Worm (Caenorhabditis elegans) whole organism, young adult: ENCODE measurements around the gene mbk-2.

ENCODE experiments used
- B0019.2 ChIP-seq: fragments of 200-800 bp; sonication (Bioruptor generic); conservative IDR thresholded peaks from 2 replicates; pipeline ENCODE4 v1.3.6; 2022; ENCODE audit warnings: missing genetic modification reagents, missing genetic modification characterization, missing compliant biosample characterization
- B0336.3 ChIP-seq: fragments of 200-800 bp; sonication (Bioruptor generic); IDR thresholded peaks from 2 replicates; pipeline ENCODE4 v1.3.6; 2022; ENCODE audit warnings: missing genetic modification characterization, missing compliant biosample characterization
- C17E4.6 ChIP-seq: fragments of 200-800 bp; sonication (Bioruptor generic); IDR thresholded peaks from 2 replicates; pipeline ENCODE4 v1.3.6; 2022; ENCODE audit warnings: missing genetic modification reagents, missing genetic modification characterization, missing compliant biosample characterization
- F22D6.2 ChIP-seq: sonication (generic microtip); optimal IDR thresholded peaks from 2 replicates; lab custom pipeline; 2016; ENCODE audit warnings: mild to moderate bottlenecking, missing genetic modification characterization, missing compliant biosample characterization
- F23B12.7 ChIP-seq: sonication (generic microtip); optimal IDR thresholded peaks from 2 replicates; lab custom pipeline; 2017; ENCODE audit warnings: missing genetic modification characterization, mild to moderate bottlenecking, missing compliant biosample characterization, antibody characterized with exemption, moderate library complexity; ENCODE audit not compliant: insufficient read depth
- F33H1.4 ChIP-seq: fragments of 200-800 bp; sonication (Bioruptor generic); IDR thresholded peaks from 2 replicates; pipeline ENCODE4 v1.3.6; 2022; ENCODE audit warnings: missing genetic modification reagents, missing genetic modification characterization, missing compliant biosample characterization
- F57C9.4 ChIP-seq: sonication (generic microtip); optimal IDR thresholded peaks from 2 replicates; lab custom pipeline; 2017; ENCODE audit warnings: mild to moderate bottlenecking, missing genetic modification characterization, missing compliant biosample characterization
- T07F8.4 ChIP-seq: sonication (generic microtip); optimal IDR thresholded peaks from 2 replicates; lab custom pipeline; 2016; ENCODE audit warnings: mild to moderate bottlenecking, missing genetic modification characterization, moderate library complexity, missing compliant biosample characterization
- T26A5.8 ChIP-seq: sonication (generic microtip); optimal IDR thresholded peaks from 2 replicates; lab custom pipeline; 2016; ENCODE audit warnings: missing genetic modification characterization, missing compliant biosample characterization
- Y67H2A.10 ChIP-seq: fragments of 200-800 bp; sonication (Bioruptor generic); conservative IDR thresholded peaks from 2 replicates; pipeline ENCODE4 v1.3.6; 2022; ENCODE audit warnings: missing genetic modification reagents, missing genetic modification characterization, missing compliant biosample characterization
- ama-1 ChIP-seq, 3 experiments: fragments of 150-350 bp in 1 of 3; sonication (generic microtip) in 2 of 3; optimal IDR thresholded peaks; 2 replicates each; lab custom pipeline; 2014 to 2018; ENCODE audit warnings: missing biosample characterization in 2 of 3, missing genetic modification characterization in 2 of 3, missing genetic modification reagents in 2 of 3
- bed-1 ChIP-seq: fragments of 200-800 bp; sonication (Bioruptor generic); IDR thresholded peaks from 2 replicates; pipeline ENCODE4 v1.3.6; 2022; ENCODE audit warnings: missing genetic modification reagents, missing genetic modification characterization, missing compliant biosample characterization
- bed-2 ChIP-seq: fragments of 200-800 bp; sonication (Bioruptor generic); IDR thresholded peaks from 2 replicates; pipeline ENCODE4 v1.3.6; 2022; ENCODE audit warnings: missing genetic modification reagents, missing genetic modification characterization, missing compliant biosample characterization
- ccch-3 ChIP-seq: fragments of 200-800 bp; sonication (Bioruptor generic); optimal IDR thresholded peaks from 2 replicates; lab custom pipeline; 2018; ENCODE audit warnings: mild to moderate bottlenecking, missing genetic modification characterization, missing compliant biosample characterization
- cebp-2 ChIP-seq: fragments of 200-800 bp; sonication (Bioruptor generic); IDR thresholded peaks from 2 replicates; pipeline ENCODE4 v1.3.6; 2022; ENCODE audit warnings: missing genetic modification characterization, missing compliant biosample characterization
- die-1 ChIP-seq: sonication (generic microtip); optimal IDR thresholded peaks from 2 replicates; lab custom pipeline; 2016; ENCODE audit warnings: missing genotype, mild to moderate bottlenecking, missing genetic modification characterization, missing compliant biosample characterization
- dpff-1 ChIP-seq: sonication (generic microtip); optimal IDR thresholded peaks from 2 replicates; lab custom pipeline; 2017; ENCODE audit warnings: mild to moderate bottlenecking, missing genetic modification characterization, missing compliant biosample characterization
- egrh-3 ChIP-seq: fragments of 200-800 bp; sonication (Bioruptor generic); IDR thresholded peaks from 2 replicates; pipeline ENCODE4 v1.3.6; 2022; ENCODE audit warnings: missing genetic modification reagents, missing genetic modification characterization, missing compliant biosample characterization
- him-1 ChIP-seq: sonication (generic microtip); optimal IDR thresholded peaks from 2 replicates; lab custom pipeline; 2016; ENCODE audit warnings: missing genotype, missing genetic modification reagents, missing genetic modification characterization, missing compliant biosample characterization
- hrde-1 ChIP-seq: sonication (generic microtip); optimal IDR thresholded peaks from 2 replicates; lab custom pipeline; 2016; ENCODE audit warnings: missing genetic modification characterization, mild to moderate bottlenecking, missing compliant biosample characterization, moderate library complexity, missing genotype, missing genetic modification reagents, borderline replicate concordance
- lag-1 ChIP-seq: fragments of 200-800 bp; sonication (Bioruptor generic); IDR thresholded peaks from 2 replicates; pipeline ENCODE4 v1.3.6; 2022; ENCODE audit warnings: missing genetic modification reagents, missing genetic modification characterization, missing compliant biosample characterization
- lin-26 ChIP-seq: fragments of 200-800 bp; sonication (Bioruptor generic); IDR thresholded peaks from 2 replicates; pipeline ENCODE4 v1.3.6; 2022; ENCODE audit warnings: missing genetic modification reagents, missing genetic modification characterization, missing compliant biosample characterization
- lin-40 ChIP-seq: sonication (generic microtip); optimal IDR thresholded peaks from 2 replicates; lab custom pipeline; 2016; ENCODE audit warnings: missing genetic modification characterization, mild to moderate bottlenecking, missing compliant biosample characterization, missing genotype, missing genetic modification reagents
- mel-28 ChIP-seq: sonication (generic microtip); optimal IDR thresholded peaks from 2 replicates; lab custom pipeline; 2016; ENCODE audit warnings: borderline replicate concordance, mild to moderate bottlenecking, missing genetic modification characterization, missing compliant biosample characterization
- nfya-2 ChIP-seq: fragments of 200-800 bp; sonication (Bioruptor generic); IDR thresholded peaks from 2 replicates; pipeline ENCODE4 v1.3.6; 2022; ENCODE audit warnings: missing genetic modification reagents, missing genetic modification characterization, missing compliant biosample characterization
- nhr-120 ChIP-seq: fragments of 200-800 bp; sonication (Bioruptor generic); IDR thresholded peaks from 2 replicates; pipeline ENCODE4 v1.3.6; 2022; ENCODE audit warnings: missing genetic modification characterization, missing compliant biosample characterization
- nhr-27 ChIP-seq: fragments of 200-800 bp; sonication (Bioruptor generic); optimal IDR thresholded peaks from 2 replicates; lab custom pipeline; 2018; ENCODE audit warnings: mild to moderate bottlenecking, missing genetic modification characterization, moderate library complexity, missing compliant biosample characterization
- nhr-80 ChIP-seq: sonication (generic microtip); optimal IDR thresholded peaks from 2 replicates; lab custom pipeline; 2016; ENCODE audit warnings: missing genetic modification characterization, missing compliant biosample characterization
- pbrm-1 ChIP-seq: fragments of 200-800 bp; sonication (Bioruptor generic); IDR thresholded peaks from 2 replicates; pipeline ENCODE4 v1.3.6; 2022; ENCODE audit warnings: missing genetic modification reagents, missing genetic modification characterization, missing compliant biosample characterization
- rcor-1 ChIP-seq: fragments of 200-800 bp; sonication (Bioruptor generic); IDR thresholded peaks from 2 replicates; pipeline ENCODE4 v1.3.6; 2022; ENCODE audit warnings: missing genetic modification reagents, missing genetic modification characterization, missing compliant biosample characterization
- rpc-1 ChIP-seq, 2 experiments: fragments of 150-350 bp in 1 of 2; sonication (generic microtip) in 1 of 2; optimal IDR thresholded peaks; 2 replicates each; lab custom pipeline; 2014 to 2018; ENCODE audit warnings: missing biosample characterization in 1 of 2, missing genetic modification characterization in 1 of 2, missing genetic modification reagents in 1 of 2, missing genotype in 1 of 2
- sea-2 ChIP-seq: fragments of 200-800 bp; sonication (Bioruptor generic); IDR thresholded peaks from 2 replicates; pipeline ENCODE4 v1.3.6; 2022; ENCODE audit warnings: missing genetic modification characterization, missing compliant biosample characterization
- snpc-3.4 ChIP-seq: sonication (generic microtip); optimal IDR thresholded peaks from 2 replicates; lab custom pipeline; 2017; ENCODE audit warnings: missing genetic modification characterization, mild to moderate bottlenecking, missing compliant biosample characterization, antibody characterized with exemption, moderate library complexity, missing genotype, missing genetic modification reagents
- unc-130 ChIP-seq: sonication (generic microtip); optimal IDR thresholded peaks from 2 replicates; lab custom pipeline; 2016; ENCODE audit warnings: missing genetic modification reagents, missing genetic modification characterization, missing compliant biosample characterization
- unc-62 ChIP-seq: fragments of 150-350 bp; optimal IDR thresholded peaks from 2 replicates; lab custom pipeline; 2014; ENCODE audit warnings: missing biosample characterization, missing genetic modification reagents, missing genetic modification characterization
- xnd-1 ChIP-seq: sonication (generic microtip); optimal IDR thresholded peaks from 2 replicates; lab custom pipeline; 2016; ENCODE audit warnings: missing genotype, missing genetic modification reagents, missing genetic modification characterization, missing compliant biosample characterization
- zfh-2 ChIP-seq: fragments of 200-800 bp; sonication (Bioruptor generic); conservative IDR thresholded peaks from 2 replicates; pipeline ENCODE4 v1.3.6; 2022; ENCODE audit warnings: missing genetic modification reagents, missing genetic modification characterization, missing compliant biosample characterization
- ztf-18 ChIP-seq: sonication (generic microtip); optimal IDR thresholded peaks from 2 replicates; lab custom pipeline; 2016; ENCODE audit warnings: missing genotype, mild to moderate bottlenecking, missing genetic modification characterization, missing compliant biosample characterization

The mbk-2 gene

DNA sequence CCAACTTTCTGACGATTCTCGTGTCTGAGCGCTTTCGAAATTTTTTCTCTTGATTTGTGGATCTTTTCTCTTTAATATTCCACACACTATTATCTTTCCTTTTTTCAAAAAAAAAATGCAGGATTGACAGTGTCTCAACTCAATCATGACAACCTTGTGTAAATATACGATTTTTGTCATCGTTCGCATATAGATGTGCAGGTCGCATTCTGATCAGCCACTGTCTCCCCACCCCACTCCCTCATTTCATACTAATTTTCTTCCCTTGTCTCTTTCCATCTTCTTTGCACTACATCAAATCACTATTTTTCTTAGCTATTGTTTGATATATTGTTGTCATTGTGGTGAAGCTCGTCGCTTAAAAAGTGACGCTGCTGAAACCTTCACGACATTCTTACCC lies 26.3 kb downstream of the mbk-2 start (continued):
- TF ChIP-seq ccch-3 (no peak), Y67H2A.10 (no peak), lin-26 (GFP tag; lab: Robert Waterston, UW) (no peak), zfh-2 (GFP tag; lab: Robert Waterston, UW) (no peak), B0019.2 (GFP tag; lab: Robert Waterston, UW) (no peak), xnd-1 (tag; lab: Kevin White, UChicago) (no peak), ztf-18 (tag; lab: Kevin White, UChicago) (no peak), egrh-3 (GFP tag; lab: Robert Waterston, UW) (no peak), unc-130 (GFP tag; lab: Kevin White, UChicago) (no peak), ama-1 (optimal IDR thresholded peaks at IDR 0.05; lab: Kevin White, UChicago) (no peak), ama-1 (GFP tag; optimal IDR thresholded peaks at IDR 0.05; lab: Kevin White, UChicago) (peak in 1 of 2 experiments; percentile 32), mel-28 (tag; lab: Kevin White, UChicago) (no peak), rcor-1 (GFP tag; lab: Robert Waterston, UW) (no peak), T26A5.8 (tag; lab: Kevin White, UChicago) (no peak), rpc-1 (optimal IDR thresholded peaks at IDR 0.05; lab: Kevin White, UChicago) (no peak), rpc-1 (tag; optimal IDR thresholded peaks at IDR 0.05; lab: Kevin White, UChicago) (no peak), nhr-80 (tag; lab: Kevin White, UChicago) (no peak), F33H1.4 (no peak), T07F8.4 (tag; lab: Kevin White, UChicago) (no peak), him-1 (tag; lab: Kevin White, UChicago) (no peak), unc-62 (GFP tag; lab: Kevin White, UChicago) (no peak), die-1 (tag; lab: Kevin White, UChicago) (no peak), hrde-1 (tag; lab: Kevin White, UChicago) (peak; percentile 37), snpc-3.4 (tag; lab: Kevin White, UChicago) (no peak), bed-2 (GFP tag; lab: Robert Waterston, UW) (no peak), nhr-120 (GFP tag; lab: Robert Waterston, UW) (no peak), nfya-2 (GFP tag; lab: Robert Waterston, UW) (no peak), nhr-27 (no peak), F22D6.2 (tag; lab: Kevin White, UChicago) (no peak), lin-40 (no peak), B0336.3 (GFP tag; lab: Robert Waterston, UW) (peak; percentile 40; the same call in 1 of the 2 replicates), bed-1 (GFP tag; lab: Robert Waterston, UW) (no peak), F57C9.4 (tag; lab: Kevin White, UChicago) (no peak)

DNA sequence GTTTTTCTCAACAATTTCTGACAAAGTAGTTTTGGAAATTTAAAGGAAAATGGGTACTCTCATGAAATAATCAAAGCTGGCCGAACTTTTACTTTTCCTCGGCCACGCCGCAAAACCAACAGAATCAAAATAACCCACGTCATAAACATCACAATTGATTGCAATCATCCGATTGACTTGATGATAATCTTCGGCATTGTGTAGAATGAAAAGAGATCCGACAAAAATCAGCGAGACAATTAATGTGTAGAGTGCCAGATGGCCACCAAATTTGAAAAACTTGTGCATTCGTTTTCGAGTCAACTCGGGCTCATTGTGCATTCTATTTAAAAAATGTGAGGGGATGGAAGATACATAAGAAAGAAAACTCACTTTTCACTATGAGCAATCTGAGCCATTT lies 27.9 kb downstream of the mbk-2 start:
- no peak for TF ChIP-seq pbrm-1 (GFP tag; lab: Robert Waterston, UW)
- no peak for TF ChIP-seq F22D6.2 (tag; lab: Kevin White, UChicago)
- TF ChIP-seq F23B12.7 (tag; lab: Kevin White, UChicago), result no peak
- no peak for TF ChIP-seq lag-1 (GFP tag; lab: Robert Waterston, UW)
- TF ChIP-seq dpff-1 (tag; lab: Kevin White, UChicago), result no peak
- TF ChIP-seq sea-2, result no peak
- TF ChIP-seq, all 124 proteins: peak for 0

DNA sequence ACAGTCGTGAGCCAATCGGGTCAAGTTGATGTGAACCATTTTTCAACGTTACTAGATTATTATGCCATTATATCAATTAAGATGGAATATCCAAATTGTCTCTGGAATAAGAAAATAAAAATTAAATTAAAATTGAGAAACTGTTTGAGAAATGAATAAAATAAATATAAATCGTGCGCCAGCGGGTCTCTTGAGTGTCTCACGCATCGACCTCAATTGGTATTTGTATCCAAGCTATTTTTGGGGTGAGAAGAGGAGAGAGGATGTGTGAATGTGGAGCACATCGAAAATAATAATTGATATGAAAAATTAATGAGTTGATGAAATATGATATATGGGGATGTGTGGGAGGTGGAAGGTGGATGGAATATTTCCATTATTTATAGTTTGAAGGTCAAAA lies 29.9 kb downstream of the mbk-2 start, which contains the start of gene F49E11.2:
Gene F49E11.2 (minus strand): TSS at position 101 of the 400 bp plus-strand sequence.
- 0 out of 2 replicates have a peak, but pooled peaks have one; percentile 67 for TF ChIP-seq cebp-2 (GFP tag; lab: Robert Waterston, UW)
- TF ChIP-seq C17E4.6 (GFP tag; lab: Robert Waterston, UW), result no peak
